Worm (Caenorhabditis elegans) whole organism, L2 larva: ENCODE data around the gene smg-3.
A peak's percentile ranks its signal among the peaks of the same experiment; 100 is the strongest.

Experiments
- C34F6.9 ChIP-seq: fragments of 150-350 bp; optimal IDR thresholded peaks from 2 replicates; lab custom pipeline; 2014; ENCODE audit warnings: missing biosample characterization, missing genetic modification characterization
- F13H6.1 ChIP-seq: sonication (generic microtip); optimal IDR thresholded peaks from 2 replicates; lab custom pipeline; 2016; ENCODE audit warnings: missing genetic modification characterization, missing compliant biosample characterization
- R02D3.7 ChIP-seq: fragments of 150-350 bp; optimal IDR thresholded peaks from 2 replicates; lab custom pipeline; 2014; ENCODE audit warnings: missing biosample characterization, missing genetic modification characterization
- Y55F3AM.14 ChIP-seq: fragments of 200-800 bp; sonication (Bioruptor generic); optimal IDR thresholded peaks from 2 replicates; lab custom pipeline; 2018; ENCODE audit warnings: mild to moderate bottlenecking, missing genetic modification characterization, missing compliant biosample characterization
- ZK546.5 ChIP-seq: sonication (generic microtip); optimal IDR thresholded peaks from 2 replicates; lab custom pipeline; 2017; ENCODE audit warnings: missing biosample characterization, missing genetic modification characterization
- alr-1 ChIP-seq: fragments of 150-350 bp; optimal IDR thresholded peaks from 2 replicates; lab custom pipeline; 2014; ENCODE audit warnings: missing biosample characterization, missing genetic modification characterization
- aly-2 ChIP-seq: fragments of 150-350 bp; optimal IDR thresholded peaks from 2 replicates; lab custom pipeline; 2014; ENCODE audit warnings: missing biosample characterization, missing genetic modification characterization
- ama-1 ChIP-seq: fragments of 150-350 bp; optimal IDR thresholded peaks from 2 replicates; lab custom pipeline; 2018; ENCODE audit warnings: inconsistent platforms
- blmp-1 ChIP-seq: sonication (generic microtip); optimal IDR thresholded peaks from 2 replicates; lab custom pipeline; 2017; ENCODE audit warnings: missing genetic modification characterization, mild to moderate bottlenecking, missing compliant biosample characterization, antibody characterized with exemption, moderate library complexity; ENCODE audit not compliant: insufficient read depth
- ceh-16 ChIP-seq: fragments of 150-350 bp; optimal IDR thresholded peaks from 2 replicates; lab custom pipeline; 2014; ENCODE audit warnings: missing biosample characterization, missing genetic modification characterization
- ceh-82 ChIP-seq: fragments of 150-350 bp; optimal IDR thresholded peaks from 2 replicates; lab custom pipeline; 2014; ENCODE audit warnings: missing biosample characterization, missing genetic modification characterization
- crh-2 ChIP-seq: sonication (generic microtip); optimal IDR thresholded peaks from 2 replicates; lab custom pipeline; 2017; ENCODE audit warnings: missing biosample characterization, missing genetic modification characterization
- dmd-4 ChIP-seq: sonication (generic microtip); optimal IDR thresholded peaks from 2 replicates; lab custom pipeline; 2017; ENCODE audit warnings: missing biosample characterization, missing genetic modification characterization
- egl-27 ChIP-seq: sonication (generic microtip); optimal IDR thresholded peaks from 3 replicates; lab custom pipeline; 2017; ENCODE audit warnings: missing biosample characterization, missing genetic modification reagents, missing genetic modification characterization
- elt-1 ChIP-seq: fragments of 150-350 bp; optimal IDR thresholded peaks from 2 replicates; lab custom pipeline; 2014; ENCODE audit warnings: missing biosample characterization, missing genetic modification characterization
- elt-3 ChIP-seq: sonication (generic microtip); optimal IDR thresholded peaks from 2 replicates; lab custom pipeline; 2017; ENCODE audit warnings: missing biosample characterization, missing genetic modification characterization
- fos-1 ChIP-seq: fragments of 150-350 bp; optimal IDR thresholded peaks from 2 replicates; lab custom pipeline; 2014; ENCODE audit warnings: missing biosample characterization, missing genetic modification characterization
- gmeb-1 ChIP-seq: fragments of 150-350 bp; optimal IDR thresholded peaks from 2 replicates; lab custom pipeline; 2014; ENCODE audit warnings: missing biosample characterization, missing genetic modification characterization
- lin-11 ChIP-seq: fragments of 150-350 bp; sonication (generic microtip); optimal IDR thresholded peaks from 2 replicates; lab custom pipeline; 2014; ENCODE audit warnings: missing biosample characterization, missing genetic modification characterization, inconsistent platforms, mixed read lengths
- lin-13 ChIP-seq: fragments of 150-350 bp; optimal IDR thresholded peaks from 2 replicates; lab custom pipeline; 2014; ENCODE audit warnings: missing biosample characterization, missing genetic modification reagents, missing genetic modification characterization
- lin-39 ChIP-seq: fragments of 150-350 bp; optimal IDR thresholded peaks from 2 replicates; lab custom pipeline; 2014; ENCODE audit warnings: missing biosample characterization, missing genetic modification reagents, missing genetic modification characterization
- lsy-2 ChIP-seq, 2 experiments: fragments of 150-350 bp in 1 of 2; sonication (generic microtip) in 1 of 2; optimal IDR thresholded peaks; 2 replicates each; lab custom pipeline; 2014 to 2017; ENCODE audit warnings: missing biosample characterization in 2 of 2, missing genetic modification characterization in 2 of 2
- mab-5 ChIP-seq: fragments of 150-350 bp; optimal IDR thresholded peaks from 2 replicates; lab custom pipeline; 2014; ENCODE audit warnings: missing biosample characterization, missing genetic modification characterization
- mbf-1 ChIP-seq: sonication (generic microtip); optimal IDR thresholded peaks from 2 replicates; lab custom pipeline; 2017; ENCODE audit warnings: missing biosample characterization, missing genetic modification characterization
- mdl-1 ChIP-seq, 2 experiments: fragments of 150-350 bp in 1 of 2; sonication (generic microtip) in 1 of 2; optimal IDR thresholded peaks; 2 replicates each; lab custom pipeline; 2017; ENCODE audit warnings: missing biosample characterization in 2 of 2, missing genetic modification characterization in 2 of 2
- nhr-10 ChIP-seq: sonication (generic microtip); optimal IDR thresholded peaks from 2 replicates; lab custom pipeline; 2017; ENCODE audit warnings: missing biosample characterization, missing genetic modification characterization
- nhr-11 ChIP-seq: fragments of 150-350 bp; optimal IDR thresholded peaks from 2 replicates; lab custom pipeline; 2014; ENCODE audit warnings: missing biosample characterization, missing genetic modification characterization
- nhr-12 ChIP-seq: fragments of 150-350 bp; optimal IDR thresholded peaks from 2 replicates; lab custom pipeline; 2014; ENCODE audit warnings: missing biosample characterization, missing genetic modification characterization
- nhr-129 ChIP-seq: fragments of 150-350 bp; optimal IDR thresholded peaks from 2 replicates; lab custom pipeline; 2014; ENCODE audit warnings: missing biosample characterization, missing genetic modification characterization
- nhr-21 ChIP-seq: fragments of 150-350 bp; optimal IDR thresholded peaks from 2 replicates; lab custom pipeline; 2014; ENCODE audit warnings: missing biosample characterization, missing genetic modification characterization
- nhr-23 ChIP-seq: fragments of 150-350 bp; optimal IDR thresholded peaks from 2 replicates; lab custom pipeline; 2014; ENCODE audit warnings: missing biosample characterization, missing genetic modification reagents, missing genetic modification characterization
- nhr-237 ChIP-seq: fragments of 150-350 bp; optimal IDR thresholded peaks from 2 replicates; lab custom pipeline; 2014; ENCODE audit warnings: missing biosample characterization, missing genetic modification characterization
- nhr-25 ChIP-seq: fragments of 150-350 bp; sonication (generic microtip); optimal IDR thresholded peaks from 3 replicates; lab custom pipeline; 2014; ENCODE audit warnings: missing biosample characterization, missing genetic modification characterization
- nhr-6 ChIP-seq: fragments of 150-350 bp; optimal IDR thresholded peaks from 2 replicates; lab custom pipeline; 2014; ENCODE audit warnings: missing biosample characterization, missing genetic modification characterization
- nhr-77 ChIP-seq: fragments of 150-350 bp; optimal IDR thresholded peaks from 2 replicates; lab custom pipeline; 2014; ENCODE audit warnings: missing biosample characterization, missing genetic modification characterization
- peb-1 ChIP-seq: fragments of 150-350 bp; optimal IDR thresholded peaks from 2 replicates; lab custom pipeline; 2014; ENCODE audit warnings: missing biosample characterization, missing genetic modification characterization
- sem-4 ChIP-seq: fragments of 150-350 bp; optimal IDR thresholded peaks from 2 replicates; lab custom pipeline; 2014; ENCODE audit warnings: missing biosample characterization, missing genetic modification reagents, missing genetic modification characterization
- skn-1 ChIP-seq: sonication (generic microtip); optimal IDR thresholded peaks from 2 replicates; lab custom pipeline; 2017; ENCODE audit warnings: missing biosample characterization, missing genetic modification characterization
- sma-3 ChIP-seq: sonication (generic microtip); optimal IDR thresholded peaks from 2 replicates; lab custom pipeline; 2016; ENCODE audit warnings: missing genetic modification reagents, missing genetic modification characterization, missing compliant biosample characterization
- sma-9 ChIP-seq, 2 experiments: fragments of 150-350 bp in 1 of 2; sonication (generic microtip) in 1 of 2; optimal IDR thresholded peaks; 2 replicates each; lab custom pipeline; 2014 to 2016; ENCODE audit warnings: missing genetic modification characterization in 2 of 2, mild to moderate bottlenecking in 1 of 2, missing biosample characterization in 1 of 2, missing compliant biosample characterization in 1 of 2, missing genetic modification reagents in 1 of 2, moderate library complexity in 1 of 2
- snpc-4 ChIP-seq: fragments of 150-350 bp; optimal IDR thresholded peaks from 2 replicates; lab custom pipeline; 2014; ENCODE audit warnings: missing biosample characterization, missing genetic modification characterization
- unc-39 ChIP-seq: fragments of 150-350 bp; optimal IDR thresholded peaks from 2 replicates; lab custom pipeline; 2014; ENCODE audit warnings: missing biosample characterization, missing genetic modification characterization
- unc-55 ChIP-seq: fragments of 150-350 bp; sonication (generic microtip); optimal IDR thresholded peaks from 3 replicates; lab custom pipeline; 2014; ENCODE audit warnings: missing biosample characterization, missing genetic modification reagents, missing genetic modification characterization
- unc-62 ChIP-seq: fragments of 150-350 bp; optimal IDR thresholded peaks from 2 replicates; lab custom pipeline; 2014; ENCODE audit warnings: missing biosample characterization, missing genetic modification reagents, missing genetic modification characterization
- zag-1 ChIP-seq: fragments of 150-350 bp; optimal IDR thresholded peaks from 2 replicates; lab custom pipeline; 2014; ENCODE audit warnings: missing biosample characterization, missing genetic modification characterization
- ztf-1 ChIP-seq: fragments of 200-800 bp; sonication (Bioruptor generic); conservative IDR thresholded peaks from 2 replicates; pipeline ENCODE4 v1.3.6; 2022; ENCODE audit warnings: missing genetic modification characterization, missing compliant biosample characterization
- ztf-11 ChIP-seq: sonication (generic microtip); optimal IDR thresholded peaks from 2 replicates; lab custom pipeline; 2017; ENCODE audit warnings: missing biosample characterization, missing genetic modification characterization
- ztf-4 ChIP-seq: fragments of 150-350 bp; optimal IDR thresholded peaks from 2 replicates; lab custom pipeline; 2014; ENCODE audit warnings: missing biosample characterization, missing genetic modification characterization

The smg-3 gene

ce11 chrIV:6323654-6324224 lies 49.2 kb downstream of the smg-3 start, which contains the start of gene sqd-1 (continued):
- TF ChIP-seq nhr-77 (tag; lab: Kevin White, UChicago) (peak; percentile 56), dmd-4 (tag; lab: Kevin White, UChicago) (no peak)

- TF ChIP-seq sma-9 (GFP tag; optimal IDR thresholded peaks at IDR 0.05; lab: Kevin White, UChicago) (peak; percentile 98), sma-9 (tag; optimal IDR thresholded peaks at IDR 0.05; lab: Kevin White, UChicago) (no peak), nhr-21 (tag; lab: Kevin White, UChicago) (peak; percentile 86), nhr-6 (peak; percentile 94), elt-1 (no peak), crh-2 (peak; percentile 95), Y55F3AM.14 (GFP tag; lab: Kevin White, UChicago) (peak; percentile 23), ama-1 (peak; percentile 38), F13H6.1 (tag; lab: Kevin White, UChicago) (peak; percentile 89), nhr-11 (no peak), nhr-77 (tag; lab: Kevin White, UChicago) (peak; percentile 42), lsy-2 (tag; optimal IDR thresholded peaks at IDR 0.05; lab: Kevin White, UChicago) (peak; percentile 88 to 95), lin-13 (peak; percentile 90), mdl-1 (tag; optimal IDR thresholded peaks at IDR 0.05; lab: Kevin White, UChicago) (peak in 1 of 2 experiments; percentile 25), sem-4 (peak; percentile 80), unc-55 (GFP tag; lab: Kevin White, UChicago) (peak; percentile 98), nhr-129 (tag; lab: Kevin White, UChicago) (no peak), ceh-16 (tag; lab: Kevin White, UChicago) (peak; percentile 69), nhr-12 (tag; lab: Kevin White, UChicago) (no peak), nhr-237 (tag; lab: Kevin White, UChicago) (no peak), nhr-23 (tag; lab: Kevin White, UChicago) (no peak), peb-1 (tag; lab: Kevin White, UChicago) (no peak), alr-1 (tag; lab: Kevin White, UChicago) (no peak), skn-1 (tag; lab: Kevin White, UChicago) (no peak), mbf-1 (tag; lab: Kevin White, UChicago) (no peak), nhr-10 (no peak), unc-39 (tag; lab: Kevin White, UChicago) (no peak), R02D3.7 (tag; lab: Kevin White, UChicago) (peak; percentile 71), unc-62 (no peak), nhr-25 (tag; lab: Kevin White, UChicago) (peak; percentile 94), ZK546.5 (tag; lab: Kevin White, UChicago) (peak; percentile 89), elt-3 (no peak), ztf-4 (tag; lab: Kevin White, UChicago) (peak; percentile 88), sma-3 (GFP tag; lab: Kevin White, UChicago) (peak; percentile 94), ztf-1 (GFP tag; lab: Robert Waterston, UW) (no peak), mab-5 (tag; lab: Kevin White, UChicago) (peak; percentile 66), ceh-82 (peak; percentile 8), egl-27 (tag; lab: Kevin White, UChicago) (peak; percentile 84), blmp-1 (tag; lab: Kevin White, UChicago) (peak; percentile 44), lin-11 (tag; lab: Kevin White, UChicago) (peak; percentile 73), dmd-4 (tag; lab: Kevin White, UChicago) (peak; percentile 32), aly-2 (tag; lab: Kevin White, UChicago) (no peak), zag-1 (peak; percentile 34), C34F6.9 (peak; percentile 93), lin-39 (tag; lab: Kevin White, UChicago) (no peak), gmeb-1 (tag; lab: Kevin White, UChicago) (peak; percentile 98), fos-1 (peak; percentile 57), snpc-4 (tag; lab: Kevin White, UChicago) (peak; percentile 81), ztf-11 (tag; lab: Kevin White, UChicago) (no peak)
Measured at ce11 chrIV:6321667-6322066, 51.2 kb downstream of the smg-3 start, which contains the start of gene Y73B6BL.29. Y73B6BL.29 (plus strand) TSS chrIV:6321929.
